Worm (Caenorhabditis elegans): ENCODE results near the gene srbc-1.

srbc-1 gene

ce11 chrV:3333334-3333733 lies 31.5 kb upstream of the srbc-1 start, which contains the start of gene C17B7.5:
C17B7.5 (plus strand) TSS chrV:3333634.
- TF ChIP-seq M03D4.4 (tag; optimal IDR thresholded peaks at IDR 0.05) (no peak), tbx-8 (GFP tag; optimal IDR thresholded peaks at IDR 0.05) (no peak), mls-2 (tag; optimal IDR thresholded peaks at IDR 0.05) (no peak), ceh-43 (GFP tag; optimal IDR thresholded peaks at IDR 0.05) (no peak), drap-1 (GFP tag; optimal IDR thresholded peaks at IDR 0.05) (no peak), nhr-2 (tag; optimal IDR thresholded peaks at IDR 0.05) (no peak), elt-3 (tag; optimal IDR thresholded peaks at IDR 0.05) (no peak), lin-13 (tag; optimal IDR thresholded peaks at IDR 0.05) (no peak), elt-1 (tag; optimal IDR thresholded peaks at IDR 0.05; ENCODE audit: borderline replicate concordance, insufficient read depth) (no peak), flh-1 (GFP tag; optimal IDR thresholded peaks at IDR 0.05) (no peak), ceh-39 (tag; optimal IDR thresholded peaks at IDR 0.05) (no peak)

ce11 chrV:3332023-3332422 lies 30.2 kb upstream of the srbc-1 start, which contains the start of gene C17B7.9:
C17B7.9 (minus strand) TSS chrV:3332123.
- no peak for TF ChIP-seq drap-1 (GFP tag; optimal IDR thresholded peaks at IDR 0.05)
- no peak for TF ChIP-seq nhr-28 (tag; optimal IDR thresholded peaks at IDR 0.05)
- no peak for TF ChIP-seq nhr-76 (tag; optimal IDR thresholded peaks at IDR 0.05)
- TF ChIP-seq mab-5 (tag; optimal IDR thresholded peaks at IDR 0.05), result no peak
- TF ChIP-seq pha-4 (tag; optimal IDR thresholded peaks at IDR 0.05), result no peak

- TF ChIP-seq unc-62 (GFP tag; optimal IDR thresholded peaks at IDR 0.05) (no peak), elt-3 (tag; optimal IDR thresholded peaks at IDR 0.05) (no peak), lin-13 (tag; optimal IDR thresholded peaks at IDR 0.05) (no peak), ztf-11 (tag; optimal IDR thresholded peaks at IDR 0.05) (no peak)
Observed at ce11 chrV:3324178-3324577, 22.4 kb upstream of the srbc-1 start, which contains the start of gene C17B7.8. C17B7.8 (minus strand) TSS chrV:3324278.

- TF ChIP-seq bed-3 (GFP tag; optimal IDR thresholded peaks at IDR 0.05) (no peak), mep-1 (tag; optimal IDR thresholded peaks at IDR 0.05) (no peak), nhr-76 (tag; optimal IDR thresholded peaks at IDR 0.05) (no peak), ceh-43 (GFP tag; optimal IDR thresholded peaks at IDR 0.05) (no peak), zip-8 (tag; optimal IDR thresholded peaks at IDR 0.05) (no peak), blmp-1 (tag; optimal IDR thresholded peaks at IDR 0.05) (no peak), unc-120 (tag; optimal IDR thresholded peaks at IDR 0.05; ENCODE audit: poor library complexity, severe bottlenecking) (no peak), lin-32 (GFP tag; optimal IDR thresholded peaks at IDR 0.05) (no peak), mab-5 (tag; optimal IDR thresholded peaks at IDR 0.05) (no peak), ztf-11 (tag; optimal IDR thresholded peaks at IDR 0.05) (no peak), lsy-2 (tag; optimal IDR thresholded peaks at IDR 0.05) (no peak), tbx-8 (GFP tag; optimal IDR thresholded peaks at IDR 0.05) (no peak), cnd-1 (tag; optimal IDR thresholded peaks at IDR 0.05) (no peak), nhr-28 (tag; optimal IDR thresholded peaks at IDR 0.05) (no peak)
Observed at ce11 chrV:3320432-3320831, 18.6 kb upstream of the srbc-1 start, which contains the start of gene C17B7.14. C17B7.14 (minus strand) TSS chrV:3320532.

ce11 chrV:3320005-3320404 lies 18.2 kb upstream of the srbc-1 start, which contains the start of gene F35F10.14:
F35F10.14 (minus strand) TSS chrV:3320105.
- no peak for TF ChIP-seq ceh-83 (GFP tag; optimal IDR thresholded peaks at IDR 0.05)
- TF ChIP-seq ces-1 (GFP tag; optimal IDR thresholded peaks at IDR 0.05), result no peak
- no peak for TF ChIP-seq nhr-12 (tag; optimal IDR thresholded peaks at IDR 0.05)
- no peak for TF ChIP-seq nhr-237 (tag; optimal IDR thresholded peaks at IDR 0.05)
- TF ChIP-seq lsy-2 (tag; optimal IDR thresholded peaks at IDR 0.05), result no peak
- TF ChIP-seq cnd-1 (tag; optimal IDR thresholded peaks at IDR 0.05), result no peak
- TF ChIP-seq lin-13 (tag; optimal IDR thresholded peaks at IDR 0.05), result no peak
- TF ChIP-seq hlh-1 (tag; optimal IDR thresholded peaks at IDR 0.05), result no peak
- no peak for TF ChIP-seq elt-3 (tag; optimal IDR thresholded peaks at IDR 0.05)
- TF ChIP-seq zip-8 (tag; optimal IDR thresholded peaks at IDR 0.05), result no peak
- no peak for TF ChIP-seq unc-62 (GFP tag; optimal IDR thresholded peaks at IDR 0.05)
- no peak for TF ChIP-seq nhr-2 (tag; optimal IDR thresholded peaks at IDR 0.05)
- TF ChIP-seq ceh-39 (tag; optimal IDR thresholded peaks at IDR 0.05), result no peak
- no peak for TF ChIP-seq pha-4 (tag; optimal IDR thresholded peaks at IDR 0.05)
- no peak for TF ChIP-seq snpc-4 (tag; optimal IDR thresholded peaks at IDR 0.05)
- no peak for TF ChIP-seq tbx-8 (GFP tag; optimal IDR thresholded peaks at IDR 0.05)
